Worm (Caenorhabditis elegans) whole organism, young adult: ENCODE measurements around the gene ogdh-2.
A peak's percentile ranks its signal among the peaks of the same experiment; 100 is the strongest.

ENCODE experiments used
- B0019.2 ChIP-seq: fragments of 200-800 bp; sonication (Bioruptor generic); conservative IDR thresholded peaks from 2 replicates; pipeline ENCODE4 v1.3.6; 2022; ENCODE audit warnings: missing genetic modification reagents, missing genetic modification characterization, missing compliant biosample characterization
- C17E4.6 ChIP-seq: fragments of 200-800 bp; sonication (Bioruptor generic); IDR thresholded peaks from 2 replicates; pipeline ENCODE4 v1.3.6; 2022; ENCODE audit warnings: missing genetic modification reagents, missing genetic modification characterization, missing compliant biosample characterization
- F10E7.11 ChIP-seq: sonication (generic microtip); optimal IDR thresholded peaks from 2 replicates; lab custom pipeline; 2017; ENCODE audit warnings: mild to moderate bottlenecking, missing genetic modification characterization, moderate library complexity, missing compliant biosample characterization
- F22D6.2 ChIP-seq: sonication (generic microtip); optimal IDR thresholded peaks from 2 replicates; lab custom pipeline; 2016; ENCODE audit warnings: mild to moderate bottlenecking, missing genetic modification characterization, missing compliant biosample characterization
- F37B4.10 ChIP-seq: fragments of 200-800 bp; sonication (Bioruptor generic); IDR thresholded peaks from 2 replicates; pipeline ENCODE4 v1.3.6; 2022; ENCODE audit warnings: missing genetic modification characterization, missing compliant biosample characterization
- F39B2.1 ChIP-seq: fragments of 200-800 bp; sonication (Bioruptor generic); IDR thresholded peaks from 2 replicates; pipeline ENCODE4 v1.3.6; 2022; ENCODE audit warnings: missing genetic modification reagents, missing genetic modification characterization, missing compliant biosample characterization
- F49E8.2 ChIP-seq: sonication (generic microtip); optimal IDR thresholded peaks from 3 replicates; lab custom pipeline; 2017; ENCODE audit warnings: missing genetic modification characterization, mild to moderate bottlenecking, missing compliant biosample characterization, antibody characterized with exemption, moderate library complexity; ENCODE audit not compliant: insufficient read depth
- K11D2.4 ChIP-seq: fragments of 200-800 bp; sonication (Bioruptor generic); IDR thresholded peaks from 2 replicates; pipeline ENCODE4 v1.3.6; 2022; ENCODE audit warnings: missing genetic modification reagents, missing genetic modification characterization, missing compliant biosample characterization
- Y67H2A.10 ChIP-seq: fragments of 200-800 bp; sonication (Bioruptor generic); conservative IDR thresholded peaks from 2 replicates; pipeline ENCODE4 v1.3.6; 2022; ENCODE audit warnings: missing genetic modification reagents, missing genetic modification characterization, missing compliant biosample characterization
- Y95B8A.8 ChIP-seq: fragments of 200-800 bp; sonication (Bioruptor generic); IDR thresholded peaks from 2 replicates; pipeline ENCODE4 v1.3.6; 2022; ENCODE audit warnings: missing genetic modification reagents, missing genetic modification characterization, missing compliant biosample characterization
- ama-1 ChIP-seq, 3 experiments: fragments of 150-350 bp in 1 of 3; sonication (generic microtip) in 2 of 3; optimal IDR thresholded peaks; 2 replicates each; lab custom pipeline; 2014 to 2018; ENCODE audit warnings: missing biosample characterization in 2 of 3, missing genetic modification characterization in 2 of 3, missing genetic modification reagents in 2 of 3
- aptf-3 ChIP-seq: fragments of 200-800 bp; sonication (Bioruptor generic); IDR thresholded peaks from 2 replicates; pipeline ENCODE4 v1.3.6; 2022; ENCODE audit warnings: missing genetic modification characterization, missing compliant biosample characterization
- atf-7 ChIP-seq: sonication (generic microtip); optimal IDR thresholded peaks from 2 replicates; lab custom pipeline; 2017; ENCODE audit warnings: mild to moderate bottlenecking, missing genetic modification characterization, missing compliant biosample characterization
- attf-3 ChIP-seq: fragments of 200-800 bp; sonication (Bioruptor generic); conservative IDR thresholded peaks from 2 replicates; pipeline ENCODE4 v1.3.6; 2022; ENCODE audit warnings: missing genetic modification reagents, missing genetic modification characterization, missing compliant biosample characterization
- attf-5 ChIP-seq: fragments of 200-800 bp; sonication (Bioruptor generic); optimal IDR thresholded peaks from 2 replicates; lab custom pipeline; 2018; ENCODE audit warnings: mild to moderate bottlenecking, missing genetic modification characterization, missing compliant biosample characterization
- attf-6 ChIP-seq: fragments of 200-800 bp; sonication (Bioruptor generic); IDR thresholded peaks from 2 replicates; pipeline ENCODE4 v1.3.6; 2022; ENCODE audit warnings: missing genetic modification reagents, missing genetic modification characterization, missing compliant biosample characterization
- ccch-3 ChIP-seq: fragments of 200-800 bp; sonication (Bioruptor generic); optimal IDR thresholded peaks from 2 replicates; lab custom pipeline; 2018; ENCODE audit warnings: mild to moderate bottlenecking, missing genetic modification characterization, missing compliant biosample characterization
- cebp-1 ChIP-seq, 2 experiments: fragments of 200-800 bp in 1 of 2; sonication (Bioruptor generic) in 1 of 2; sonication (generic microtip) in 1 of 2; IDR thresholded peaks in 1 of 2; optimal IDR thresholded peaks in 1 of 2; 2 replicates each; pipeline versions ENCODE4 v1.3.6 to Lab custom; 2017 to 2022; ENCODE audit warnings: missing compliant biosample characterization in 2 of 2, missing genetic modification characterization in 2 of 2, mild to moderate bottlenecking in 1 of 2, missing genetic modification reagents in 1 of 2, moderate library complexity in 1 of 2
- ceh-100 ChIP-seq: fragments of 200-800 bp; sonication (Bioruptor generic); IDR thresholded peaks from 2 replicates; pipeline ENCODE4 v1.3.6; 2022; ENCODE audit warnings: missing genetic modification reagents, missing genetic modification characterization, missing compliant biosample characterization
- die-1 ChIP-seq: sonication (generic microtip); optimal IDR thresholded peaks from 2 replicates; lab custom pipeline; 2016; ENCODE audit warnings: missing genotype, mild to moderate bottlenecking, missing genetic modification characterization, missing compliant biosample characterization
- egl-18 ChIP-seq: fragments of 200-800 bp; sonication (Bioruptor generic); IDR thresholded peaks from 2 replicates; pipeline ENCODE4 v1.3.6; 2022; ENCODE audit warnings: missing genetic modification reagents, missing genetic modification characterization, missing compliant biosample characterization
- egl-44 ChIP-seq: fragments of 200-800 bp; sonication (Bioruptor generic); IDR thresholded peaks from 2 replicates; pipeline ENCODE4 v1.3.6; 2022; ENCODE audit warnings: missing genetic modification reagents, missing genetic modification characterization, missing compliant biosample characterization
- gei-17 ChIP-seq: fragments of 200-800 bp; sonication (Bioruptor generic); optimal IDR thresholded peaks from 2 replicates; lab custom pipeline; 2018; ENCODE audit warnings: mild to moderate bottlenecking, missing genetic modification characterization, missing compliant biosample characterization
- hmg-20 ChIP-seq: fragments of 200-800 bp; sonication (Bioruptor generic); IDR thresholded peaks from 2 replicates; pipeline ENCODE4 v1.3.6; 2022; ENCODE audit warnings: missing genetic modification reagents, missing genetic modification characterization, missing compliant biosample characterization
- hrde-1 ChIP-seq: sonication (generic microtip); optimal IDR thresholded peaks from 2 replicates; lab custom pipeline; 2016; ENCODE audit warnings: missing genetic modification characterization, mild to moderate bottlenecking, missing compliant biosample characterization, moderate library complexity, missing genotype, missing genetic modification reagents, borderline replicate concordance
- let-526 ChIP-seq: fragments of 200-800 bp; sonication (Bioruptor generic); IDR thresholded peaks from 2 replicates; pipeline ENCODE4 v1.3.6; 2022; ENCODE audit warnings: missing genetic modification reagents, missing genetic modification characterization, missing compliant biosample characterization
- lin-40 ChIP-seq: sonication (generic microtip); optimal IDR thresholded peaks from 2 replicates; lab custom pipeline; 2016; ENCODE audit warnings: missing genetic modification characterization, mild to moderate bottlenecking, missing compliant biosample characterization, missing genotype, missing genetic modification reagents
- madf-10 ChIP-seq: sonication (generic microtip); optimal IDR thresholded peaks from 2 replicates; lab custom pipeline; 2016; ENCODE audit warnings: mild to moderate bottlenecking, missing genetic modification characterization, missing compliant biosample characterization
- mes-4 ChIP-seq: sonication (generic microtip); optimal IDR thresholded peaks from 2 replicates; lab custom pipeline; 2016; ENCODE audit warnings: missing genotype, missing genetic modification characterization, missing compliant biosample characterization
- rec-8 ChIP-seq, 2 experiments: sonication (generic microtip); optimal IDR thresholded peaks; 2 replicates each; lab custom pipeline; 2016; ENCODE audit warnings: mild to moderate bottlenecking in 2 of 2, missing genetic modification characterization in 2 of 2, missing genetic modification reagents in 2 of 2, missing genotype in 2 of 2, missing biosample characterization in 1 of 2, missing compliant biosample characterization in 1 of 2, moderate library complexity in 1 of 2
- snpc-1.3 ChIP-seq: sonication (generic microtip); optimal IDR thresholded peaks from 2 replicates; lab custom pipeline; 2017; ENCODE audit warnings: missing genetic modification characterization, mild to moderate bottlenecking, missing compliant biosample characterization, antibody characterized with exemption, moderate library complexity, missing genotype, missing genetic modification reagents; ENCODE audit not compliant: insufficient read depth
- somi-1 ChIP-seq: fragments of 200-800 bp; sonication (Bioruptor generic); optimal IDR thresholded peaks from 2 replicates; lab custom pipeline; 2018; ENCODE audit warnings: mild to moderate bottlenecking, missing genetic modification characterization, missing compliant biosample characterization
- tbx-9 ChIP-seq: sonication (generic microtip); optimal IDR thresholded peaks from 2 replicates; lab custom pipeline; 2016; ENCODE audit warnings: borderline replicate concordance, missing genetic modification characterization, inconsistent platforms, missing compliant biosample characterization
- tlf-1 ChIP-seq: fragments of 200-800 bp; sonication (Bioruptor generic); optimal IDR thresholded peaks from 2 replicates; lab custom pipeline; 2018; ENCODE audit warnings: mild to moderate bottlenecking, missing genetic modification characterization, missing compliant biosample characterization
- zfh-2 ChIP-seq: fragments of 200-800 bp; sonication (Bioruptor generic); conservative IDR thresholded peaks from 2 replicates; pipeline ENCODE4 v1.3.6; 2022; ENCODE audit warnings: missing genetic modification reagents, missing genetic modification characterization, missing compliant biosample characterization
- zim-3 ChIP-seq: sonication (generic microtip); optimal IDR thresholded peaks from 2 replicates; lab custom pipeline; 2017; ENCODE audit warnings: mild to moderate bottlenecking, missing genetic modification characterization, moderate library complexity, missing compliant biosample characterization
- ztf-18 ChIP-seq: sonication (generic microtip); optimal IDR thresholded peaks from 2 replicates; lab custom pipeline; 2016; ENCODE audit warnings: missing genotype, mild to moderate bottlenecking, missing genetic modification characterization, missing compliant biosample characterization
- ztf-22 ChIP-seq: fragments of 200-800 bp; sonication (Bioruptor generic); optimal IDR thresholded peaks from 2 replicates; lab custom pipeline; 2018; ENCODE audit warnings: mild to moderate bottlenecking, missing genetic modification characterization, moderate library complexity, missing compliant biosample characterization

The ogdh-2 gene

DNA sequence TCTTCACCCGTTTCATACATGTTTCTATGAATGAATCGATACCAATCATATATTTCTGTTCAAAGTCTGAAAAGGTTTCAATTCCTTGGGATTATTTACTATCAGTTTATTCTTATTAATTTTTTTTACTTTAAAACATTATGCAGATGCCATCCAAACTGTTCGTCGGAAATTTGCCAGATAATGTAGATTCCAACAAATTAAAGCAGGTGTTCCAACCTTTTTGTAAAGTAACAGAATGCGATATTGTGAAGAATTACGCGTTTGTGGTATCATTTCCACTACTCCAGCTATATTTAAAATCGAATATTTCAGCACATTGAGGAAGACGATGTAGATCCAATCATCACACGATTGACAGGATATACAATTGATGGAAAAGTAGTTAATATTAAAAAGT, 2.2 kb upstream of the ogdh-2 start, which contains the start of gene rnp-1 (continued):
- TF ChIP-seq atf-7 (tag; lab: Kevin White, UChicago) (no peak), egl-44 (GFP tag; lab: Robert Waterston, UW) (no peak), ztf-22 (GFP tag; lab: Kevin White, UChicago) (no peak), hrde-1 (tag; lab: Kevin White, UChicago) (no peak), let-526 (GFP tag; lab: Robert Waterston, UW) (no peak), F22D6.2 (tag; lab: Kevin White, UChicago) (no peak), mes-4 (tag; lab: Kevin White, UChicago) (no peak), attf-3 (GFP tag; lab: Robert Waterston, UW) (no peak), zim-3 (tag; lab: Kevin White, UChicago) (no peak), snpc-1.3 (tag; lab: Kevin White, UChicago) (no peak), gei-17 (GFP tag; lab: Kevin White, UChicago) (no peak), F37B4.10 (GFP tag; lab: Robert Waterston, UW) (no peak), egl-18 (GFP tag; lab: Robert Waterston, UW) (no peak), zfh-2 (GFP tag; lab: Robert Waterston, UW) (no peak), B0019.2 (GFP tag; lab: Robert Waterston, UW) (no peak), F49E8.2 (tag; lab: Kevin White, UChicago) (peak; percentile 16), F39B2.1 (GFP tag; lab: Robert Waterston, UW) (no peak), cebp-1 (GFP tag; IDR thresholded peaks at IDR 0.05; lab: Robert Waterston, UW) (no peak), cebp-1 (tag; optimal IDR thresholded peaks at IDR 0.05; lab: Kevin White, UChicago) (no peak), ama-1 (optimal IDR thresholded peaks at IDR 0.05; lab: Kevin White, UChicago) (peak; percentile 15), ama-1 (GFP tag; optimal IDR thresholded peaks at IDR 0.05; lab: Kevin White, UChicago) (peak in 1 of 2 experiments; percentile 72), tbx-9 (tag; lab: Kevin White, UChicago) (no peak), F10E7.11 (tag; lab: Kevin White, UChicago) (no peak), lin-40 (tag; lab: Kevin White, UChicago) (no peak), ccch-3 (GFP tag; lab: Kevin White, UChicago) (no peak), Y67H2A.10 (no peak), aptf-3 (GFP tag; lab: Robert Waterston, UW) (no peak), somi-1 (no peak), ceh-100 (GFP tag; lab: Robert Waterston, UW) (0 out of 2 replicates have a peak, but pooled peaks have one; percentile 23), madf-10 (no peak), hmg-20 (GFP tag; lab: Robert Waterston, UW) (no peak), K11D2.4 (GFP tag; lab: Robert Waterston, UW) (no peak), tlf-1 (GFP tag; lab: Kevin White, UChicago) (peak; percentile 24), attf-6 (0 out of 2 replicates have a peak, but pooled peaks have one; percentile 11), Y95B8A.8 (GFP tag; lab: Robert Waterston, UW) (no peak), die-1 (no peak), rec-8 (tag; optimal IDR thresholded peaks at IDR 0.05; lab: Kevin White, UChicago) (no peak), attf-5 (no peak), ztf-18 (no peak)
- TF ChIP-seq, all 124 proteins: peak for 12

- no peak for TF ChIP-seq C17E4.6 (GFP tag; lab: Robert Waterston, UW)
- TF ChIP-seq, all 124 proteins: peak for 0
Measured at ce11 chrV:12195845-12196244, 1.5 kb downstream of the ogdh-2 start, which contains the start of gene ZK836.3. Gene ZK836.3 (minus strand): TSS chrV:12195945.
